Fruit fly (Drosophila melanogaster) whole organism, wandering third instar larva: Measurements from ENCODE around the gene wkd.

Experiments
- CrebA ChIP-seq: fragments of 200-800 bp; sonication (Bioruptor generic); optimal IDR thresholded peaks from 2 replicates; lab custom pipeline; 2016; ENCODE audit warnings: missing biosample characterization, mild to moderate bottlenecking, missing genetic modification characterization, borderline replicate concordance
- Dif ChIP-seq: fragments of 200-275, 200-300 bp; sonication (Bioruptor generic); optimal IDR thresholded peaks from 2 replicates; lab custom pipeline; 2018; ENCODE audit warnings: missing biosample characterization, missing genetic modification characterization; ENCODE audit not compliant: partially characterized antibody
- Hnf4 ChIP-seq: fragments of 200-800 bp; sonication (Bioruptor generic); optimal IDR thresholded peaks from 2 replicates; lab custom pipeline; 2016; ENCODE audit warnings: missing biosample characterization, mild to moderate bottlenecking, missing genetic modification characterization
- Jra ChIP-seq: sonication (Bioruptor generic); optimal IDR thresholded peaks from 2 replicates; lab custom pipeline; 2016; ENCODE audit warnings: missing biosample characterization, missing genetic modification characterization
- Mio ChIP-seq: sonication (Bioruptor generic); optimal IDR thresholded peaks from 2 replicates; lab custom pipeline; 2016; ENCODE audit warnings: missing biosample characterization, missing genetic modification characterization
- br ChIP-seq: fragments of 200-800 bp; sonication (Bioruptor generic); optimal IDR thresholded peaks from 2 replicates; lab custom pipeline; 2016; ENCODE audit warnings: missing biosample characterization, missing genetic modification characterization
- brk ChIP-seq: fragments of 200-800 bp; sonication (Bioruptor generic); optimal IDR thresholded peaks from 2 replicates; lab custom pipeline; 2016; ENCODE audit warnings: missing biosample characterization, mild to moderate bottlenecking, missing genetic modification characterization
- dmrt93B ChIP-seq: fragments of 200-800 bp; sonication (Bioruptor generic); optimal IDR thresholded peaks from 2 replicates; lab custom pipeline; 2018; ENCODE audit warnings: missing biosample characterization, mild to moderate bottlenecking, missing genetic modification characterization
- foxo ChIP-seq, 2 experiments: fragments of 200-800 bp; sonication (Bioruptor generic); optimal IDR thresholded peaks; 2 replicates in 1 of 2; 3 replicates in 1 of 2; lab custom pipeline; 2016 to 2017; ENCODE audit warnings: missing biosample characterization in 2 of 2, missing genetic modification characterization in 2 of 2
- fru ChIP-seq: fragments of 200-800 bp; sonication (Bioruptor generic); optimal IDR thresholded peaks from 3 replicates; lab custom pipeline; 2016; ENCODE audit warnings: missing biosample characterization, mild to moderate bottlenecking, missing genetic modification characterization
- h ChIP-seq: fragments of 200-800 bp; sonication (Bioruptor generic); optimal IDR thresholded peaks from 3 replicates; lab custom pipeline; 2016; ENCODE audit warnings: missing biosample characterization, mild to moderate bottlenecking, missing genetic modification characterization
- pan ChIP-seq: fragments of >200 bp; optimal IDR thresholded peaks from 2 replicates; lab custom pipeline; 2017
- psq ChIP-seq: fragments of 200-800 bp; sonication (Bioruptor generic); optimal IDR thresholded peaks from 3 replicates; lab custom pipeline; 2017; ENCODE audit warnings: missing biosample characterization, mild to moderate bottlenecking, missing genetic modification characterization, moderate library complexity
- sage ChIP-seq: fragments of 200-800 bp; sonication (Bioruptor generic); optimal IDR thresholded peaks from 2 replicates; lab custom pipeline; 2016; ENCODE audit warnings: missing biosample characterization, mild to moderate bottlenecking, missing genetic modification characterization

dm6 chr3R:11542899-11543619 is 38.3 kb upstream of the wkd start, which contains the start of gene dpr4:
- no peak for TF ChIP-seq pan (lab: Kevin White, UChicago)
- TF ChIP-seq foxo (GFP tag; optimal IDR thresholded peaks at IDR 0.05; lab: Kevin White, UChicago), result no peak
- TF ChIP-seq Dif (GFP tag; lab: Kevin White, UChicago), result no peak
- no peak for TF ChIP-seq CrebA (GFP tag; lab: Kevin White, UChicago)
- TF ChIP-seq dmrt93B (GFP tag; lab: Kevin White, UChicago), result no peak
- no peak for TF ChIP-seq brk
- TF ChIP-seq h (GFP tag; lab: Kevin White, UChicago), result no peak
- TF ChIP-seq Mio (GFP tag; lab: Kevin White, UChicago), result no peak
- no peak for TF ChIP-seq Jra (GFP tag; lab: Kevin White, UChicago)
- no peak for TF ChIP-seq sage
- no peak for TF ChIP-seq fru (GFP tag; lab: Kevin White, UChicago)
- TF ChIP-seq psq (GFP tag; lab: Kevin White, UChicago), result no peak
- TF ChIP-seq Hnf4 (GFP tag; lab: Kevin White, UChicago), result no peak
- TF ChIP-seq br (GFP tag; lab: Kevin White, UChicago), result no peak
